Fruit fly (Drosophila melanogaster) whole organism, embryonic: Measurements from ENCODE around the gene Elp5.

ENCODE experiments used
- ATbp ChIP-seq: fragments of 200-800 bp; sonication (Bioruptor generic); optimal IDR thresholded peaks from 2 replicates; lab custom pipeline; 2017; ENCODE audit warnings: missing biosample characterization, mild to moderate bottlenecking, missing genetic modification characterization, missing genetic modification reagents
- Abd-B ChIP-seq: fragments of 200-800 bp; sonication (Bioruptor generic); optimal IDR thresholded peaks from 2 replicates; lab custom pipeline; 2018; ENCODE audit warnings: missing biosample characterization, mild to moderate bottlenecking, missing genetic modification characterization, moderate library complexity
- Atf-2 ChIP-seq: fragments of 200-800 bp; sonication (Bioruptor generic); optimal IDR thresholded peaks from 2 replicates; lab custom pipeline; 2016; ENCODE audit warnings: missing biosample characterization, missing genetic modification characterization
- Bdp1 ChIP-seq: fragments of 200-800 bp; sonication (Bioruptor generic); optimal IDR thresholded peaks from 3 replicates; lab custom pipeline; 2016; ENCODE audit warnings: missing biosample characterization, missing genetic modification characterization
- Bgb ChIP-seq: fragments of 200-800 bp; sonication (Bioruptor generic); IDR thresholded peaks from 2 replicates; pipeline ENCODE4 v1.3.6; 2022; ENCODE audit warnings: missing biosample characterization, missing genetic modification characterization; ENCODE audit not compliant: partially characterized antibody
- CG10209 ChIP-seq: fragments of 200-800 bp; sonication (Bioruptor generic); optimal IDR thresholded peaks from 3 replicates; lab custom pipeline; 2017; ENCODE audit warnings: missing biosample characterization, mild to moderate bottlenecking, missing genetic modification characterization, missing genetic modification reagents
- CG10431 ChIP-seq: fragments of 200-800 bp; sonication (Bioruptor generic); optimal IDR thresholded peaks from 3 replicates; lab custom pipeline; 2018; ENCODE audit warnings: missing biosample characterization, mild to moderate bottlenecking, missing genetic modification characterization
- CG10565 ChIP-seq: fragments of 200-800 bp; sonication (Bioruptor generic); optimal IDR thresholded peaks from 3 replicates; lab custom pipeline; 2016; ENCODE audit warnings: missing biosample characterization, mild to moderate bottlenecking, missing genetic modification characterization
- CG11398 ChIP-seq: fragments of 200-800 bp; sonication (Bioruptor generic); optimal IDR thresholded peaks from 2 replicates; lab custom pipeline; 2016; ENCODE audit warnings: missing biosample characterization, missing genetic modification characterization
- CG12299 ChIP-seq: fragments of 200-800 bp; sonication (Bioruptor generic); optimal IDR thresholded peaks from 2 replicates; lab custom pipeline; 2018; ENCODE audit warnings: missing biosample characterization, mild to moderate bottlenecking, missing genetic modification characterization
- CG15601 ChIP-seq: fragments of 200-800 bp; sonication (Bioruptor generic); optimal IDR thresholded peaks from 3 replicates; lab custom pipeline; 2019; ENCODE audit warnings: missing biosample characterization, mild to moderate bottlenecking, missing genetic modification characterization, moderate library complexity
- CG16815 ChIP-seq: fragments of 200-800 bp; sonication (Bioruptor generic); optimal IDR thresholded peaks from 3 replicates; lab custom pipeline; 2017; ENCODE audit warnings: missing biosample characterization, mild to moderate bottlenecking, missing genetic modification characterization
- CG17612 ChIP-seq: fragments of 200-800 bp; sonication (Bioruptor generic); IDR thresholded peaks from 2 replicates; pipeline ENCODE4 v1.3.6; 2022; ENCODE audit warnings: missing biosample characterization, missing genetic modification characterization
- CG30403 ChIP-seq: fragments of 200-800 bp; sonication (Bioruptor generic); optimal IDR thresholded peaks from 3 replicates; lab custom pipeline; 2016; ENCODE audit warnings: missing biosample characterization, missing genetic modification characterization
- CG3065 ChIP-seq: fragments of 200-800 bp; sonication (Bioruptor generic); optimal IDR thresholded peaks from 2 replicates; lab custom pipeline; 2016; ENCODE audit warnings: missing biosample characterization, missing genetic modification characterization
- CG3407 ChIP-seq: fragments of 200-800 bp; sonication (Bioruptor generic); optimal IDR thresholded peaks from 2 replicates; lab custom pipeline; 2018; ENCODE audit warnings: missing biosample characterization, mild to moderate bottlenecking, missing genetic modification characterization
- CG3995 ChIP-seq: fragments of 200-800 bp; sonication (Bioruptor generic); optimal IDR thresholded peaks from 3 replicates; lab custom pipeline; 2016; ENCODE audit warnings: missing biosample characterization, missing genetic modification characterization
- CG4730 ChIP-seq: fragments of 200-800 bp; sonication (Bioruptor generic); IDR thresholded peaks from 2 replicates; pipeline ENCODE4 v1.3.6; 2022; ENCODE audit warnings: missing biosample characterization, missing genetic modification characterization
- CG5245 ChIP-seq: fragments of 200-800 bp; sonication (Bioruptor generic); optimal IDR thresholded peaks from 3 replicates; lab custom pipeline; 2016; ENCODE audit warnings: missing biosample characterization, missing genetic modification characterization
- CG6272 ChIP-seq: fragments of 200-800 bp; sonication (Bioruptor generic); IDR thresholded peaks from 2 replicates; pipeline ENCODE4 v1.3.6; 2022; ENCODE audit warnings: missing biosample characterization, missing genetic modification characterization
- CG6813 ChIP-seq: fragments of 200-800 bp; sonication (Bioruptor generic); optimal IDR thresholded peaks from 2 replicates; lab custom pipeline; 2017; ENCODE audit warnings: missing biosample characterization, missing genetic modification characterization, mild to moderate bottlenecking, moderate library complexity, missing genetic modification reagents
- CG7357 ChIP-seq: fragments of 200-800 bp; sonication (Bioruptor generic); IDR thresholded peaks from 3 replicates; pipeline ENCODE4 v1.3.6; 2022; ENCODE audit warnings: missing biosample characterization, missing genetic modification characterization
- CTCF ChIP-seq: fragments of 200-800 bp; sonication (Bioruptor generic); optimal IDR thresholded peaks from 2 replicates; lab custom pipeline; 2017; ENCODE audit warnings: missing biosample characterization, mild to moderate bottlenecking, missing genetic modification characterization, moderate library complexity
- Chrac-16 ChIP-seq: fragments of 200-800 bp; sonication (Bioruptor generic); optimal IDR thresholded peaks from 3 replicates; lab custom pipeline; 2016; ENCODE audit warnings: missing biosample characterization, missing genetic modification characterization
- CkIIα-i1 ChIP-seq: fragments of 200-800 bp; sonication (Bioruptor generic); IDR thresholded peaks from 2 replicates; pipeline ENCODE4 v1.3.6; 2022; ENCODE audit warnings: missing biosample characterization, missing genetic modification characterization
- CoRest ChIP-seq: fragments of 200-800 bp; sonication (Bioruptor generic); optimal IDR thresholded peaks from 3 replicates; lab custom pipeline; 2018; ENCODE audit warnings: missing biosample characterization, mild to moderate bottlenecking, missing genetic modification characterization, moderate library complexity
- CrebB ChIP-seq: fragments of 200-800 bp; sonication (Bioruptor generic); optimal IDR thresholded peaks from 3 replicates; lab custom pipeline; 2018; ENCODE audit warnings: missing biosample characterization, mild to moderate bottlenecking, missing genetic modification characterization
- Dip3 ChIP-seq: fragments of 200-800 bp; sonication (Bioruptor generic); optimal IDR thresholded peaks from 3 replicates; lab custom pipeline; 2016; ENCODE audit warnings: missing biosample characterization, missing genetic modification characterization
- HLH54F ChIP-seq: fragments of 200-800 bp; sonication (Bioruptor generic); optimal IDR thresholded peaks from 3 replicates; lab custom pipeline; 2016; ENCODE audit warnings: missing biosample characterization, missing genetic modification characterization
- HmgZ ChIP-seq: fragments of 200-800 bp; sonication (Bioruptor generic); optimal IDR thresholded peaks from 2 replicates; lab custom pipeline; 2018; ENCODE audit warnings: missing biosample characterization, mild to moderate bottlenecking, missing genetic modification characterization
- MESR4 ChIP-seq: fragments of 200-800 bp; sonication (Bioruptor generic); optimal IDR thresholded peaks from 2 replicates; lab custom pipeline; 2018; ENCODE audit warnings: missing biosample characterization, mild to moderate bottlenecking, missing genetic modification characterization, moderate library complexity
- Pdp1 ChIP-seq, 2 experiments: fragments of 200-800 bp; sonication (Bioruptor generic); optimal IDR thresholded peaks; 3 replicates each; lab custom pipeline; 2016; ENCODE audit warnings: missing biosample characterization in 2 of 2, missing genetic modification characterization in 2 of 2, mild to moderate bottlenecking in 1 of 2, moderate library complexity in 1 of 2
- Side ChIP-seq: fragments of 200-800 bp; sonication (Bioruptor generic); optimal IDR thresholded peaks from 2 replicates; lab custom pipeline; 2016; ENCODE audit warnings: missing biosample characterization, missing genetic modification characterization
- Sin3A ChIP-seq: fragments of >200 bp; optimal IDR thresholded peaks from 2 replicates; lab custom pipeline; 2018
- TFAM ChIP-seq: fragments of 200-800 bp; sonication (Bioruptor generic); optimal IDR thresholded peaks from 2 replicates; lab custom pipeline; 2017; ENCODE audit warnings: missing biosample characterization, missing genetic modification characterization, inconsistent platforms
- ara ChIP-seq: fragments of 200-800 bp; sonication (Bioruptor generic); IDR thresholded peaks from 2 replicates; pipeline ENCODE4 v1.3.6; 2022; ENCODE audit warnings: missing biosample characterization, missing genetic modification characterization
- ato ChIP-seq: fragments of 200-800 bp; sonication (Bioruptor generic); IDR thresholded peaks from 2 replicates; pipeline ENCODE4 v1.3.6; 2022; ENCODE audit warnings: missing biosample characterization, missing genetic modification characterization; ENCODE audit not compliant: partially characterized antibody
- crol ChIP-seq: fragments of 200-800 bp; sonication (Bioruptor generic); IDR thresholded peaks from 2 replicates; pipeline ENCODE4 v1.3.6; 2022; ENCODE audit warnings: missing biosample characterization, missing genetic modification characterization
- disco-r ChIP-seq: fragments of 200-800 bp; sonication (Bioruptor generic); optimal IDR thresholded peaks from 2 replicates; lab custom pipeline; 2016; ENCODE audit warnings: missing biosample characterization, missing genetic modification characterization
- dysf ChIP-seq: fragments of 200-800 bp; sonication (Bioruptor generic); IDR thresholded peaks from 3 replicates; pipeline ENCODE4 v1.3.6; 2022; ENCODE audit warnings: missing biosample characterization, missing genetic modification characterization
- fd3F ChIP-seq: fragments of 200-800 bp; sonication (Bioruptor generic); optimal IDR thresholded peaks from 2 replicates; lab custom pipeline; 2018; ENCODE audit warnings: missing biosample characterization, mild to moderate bottlenecking, missing genetic modification characterization, moderate library complexity
- grn ChIP-seq: fragments of 200-800 bp; sonication (Bioruptor generic); optimal IDR thresholded peaks from 3 replicates; lab custom pipeline; 2017; ENCODE audit warnings: missing biosample characterization, missing genetic modification characterization
- hth ChIP-seq: fragments of >200 bp; optimal IDR thresholded peaks from 2 replicates; lab custom pipeline; 2017; ENCODE audit warnings: inconsistent platforms
- kni ChIP-seq: fragments of 200-800 bp; sonication (Bioruptor generic); optimal IDR thresholded peaks from 3 replicates; lab custom pipeline; 2017; ENCODE audit warnings: mild to moderate bottlenecking, missing biosample characterization, missing genetic modification reagents, missing genetic modification characterization
- lilli ChIP-seq: fragments of 200-800 bp; sonication (Bioruptor generic); optimal IDR thresholded peaks from 3 replicates; lab custom pipeline; 2016; ENCODE audit warnings: missing biosample characterization, missing genetic modification characterization
- pnt ChIP-seq: fragments of 200-800 bp; sonication (Bioruptor generic); optimal IDR thresholded peaks from 3 replicates; lab custom pipeline; 2016; ENCODE audit warnings: missing biosample characterization, missing genetic modification characterization
- ranshi ChIP-seq: fragments of 200-800 bp; sonication (Bioruptor generic); IDR thresholded peaks from 2 replicates; pipeline ENCODE4 v1.3.6; 2022; ENCODE audit warnings: missing biosample characterization, missing genetic modification characterization
- tna ChIP-seq: fragments of 200-800 bp; sonication (Bioruptor generic); IDR thresholded peaks from 2 replicates; pipeline ENCODE4 v1.3.6; 2022; ENCODE audit warnings: missing biosample characterization, missing genetic modification characterization; ENCODE audit not compliant: partially characterized antibody
- unpg ChIP-seq: fragments of 200-800 bp; sonication (Bioruptor generic); optimal IDR thresholded peaks from 3 replicates; lab custom pipeline; 2018; ENCODE audit warnings: missing biosample characterization, mild to moderate bottlenecking, missing genetic modification characterization, moderate library complexity
- vfl ChIP-seq: fragments of 200-800 bp; sonication (Bioruptor generic); optimal IDR thresholded peaks from 2 replicates; lab custom pipeline; 2016; ENCODE audit warnings: missing biosample characterization, missing genetic modification characterization
- wdn ChIP-seq: fragments of 200-800 bp; sonication (Bioruptor generic); IDR thresholded peaks from 2 replicates; pipeline ENCODE4 v1.3.6; 2022; ENCODE audit warnings: missing biosample characterization, missing genetic modification characterization

The Elp5 gene

DNA sequence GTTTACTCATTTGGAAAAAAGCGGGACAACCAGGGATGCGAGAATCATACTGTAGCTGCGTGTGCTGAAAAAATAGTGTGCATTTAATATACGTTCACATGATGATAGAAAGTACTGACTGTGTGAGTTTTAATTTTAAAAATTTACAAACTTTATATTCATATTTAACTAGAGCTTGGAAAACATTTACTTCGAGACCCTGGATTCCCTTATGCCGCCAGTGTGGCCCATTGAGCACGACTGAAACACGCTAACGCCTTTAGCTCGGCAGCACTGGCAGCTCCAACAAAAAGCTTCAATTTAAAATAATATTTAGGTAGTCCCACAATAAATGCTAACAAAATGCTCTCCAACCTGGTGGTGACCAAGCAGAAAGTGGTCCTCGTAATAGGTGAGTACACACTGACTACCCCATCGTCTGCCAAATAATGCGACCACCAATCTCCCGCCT lies at the start of gene Elp5, which contains the start of gene CG1275 (continued):
- TF ChIP-seq wdn (GFP tag; lab: Robert Waterston, UW) (peak; percentile 99), Bgb (GFP tag; lab: Robert Waterston, UW) (peak; percentile 33; the same call in 1 of the 2 replicates), dysf (peak; percentile 100), Sin3A (lab: Kevin White, UChicago) (peak; percentile 39), hth (lab: Kevin White, UChicago) (no peak), Atf-2 (GFP tag; lab: Kevin White, UChicago) (peak; percentile 97), CG12299 (peak; percentile 97), fd3F (GFP tag; lab: Kevin White, UChicago) (peak; percentile 98), CG3407 (GFP tag; lab: Kevin White, UChicago) (peak; percentile 94), kni (GFP tag; lab: Kevin White, UChicago) (peak; percentile 65), CkIIα-i1 (GFP tag; lab: Robert Waterston, UW) (peak; percentile 97), TFAM (GFP tag; lab: Kevin White, UChicago) (peak; percentile 70), crol (GFP tag; lab: Robert Waterston, UW) (peak; percentile 84), unpg (GFP tag; lab: Kevin White, UChicago) (peak; percentile 99), CG6272 (GFP tag; lab: Robert Waterston, UW) (peak; percentile 99), CoRest (tag; lab: Kevin White, UChicago) (peak; percentile 99), tna (GFP tag; lab: Robert Waterston, UW) (no peak), CG10431 (GFP tag; lab: Kevin White, UChicago) (peak; percentile 95), CG16815 (GFP tag; lab: Kevin White, UChicago) (peak; percentile 96), Abd-B (GFP tag; lab: Kevin White, UChicago) (peak; percentile 98), ara (GFP tag; lab: Robert Waterston, UW) (peak; percentile 99), CG3065 (peak; percentile 95), disco-r (GFP tag; lab: Kevin White, UChicago) (peak; percentile 95), ato (GFP tag; lab: Robert Waterston, UW) (0 out of 2 replicates have a peak, but pooled peaks have one; percentile 6), CG10209 (GFP tag; lab: Kevin White, UChicago) (peak; percentile 98), Bdp1 (GFP tag; lab: Kevin White, UChicago) (peak; percentile 93), Side (peak; percentile 96), CrebB (tag; lab: Kevin White, UChicago) (peak; percentile 96), CG30403 (peak; percentile 99), HmgZ (peak; percentile 98), CG3995 (peak; percentile 83), CG4730 (GFP tag; lab: Robert Waterston, UW) (peak; percentile 99), HLH54F (GFP tag; lab: Kevin White, UChicago) (peak; percentile 97), CG10565 (GFP tag; lab: Kevin White, UChicago) (peak; percentile 57), CG17612 (GFP tag; lab: Robert Waterston, UW) (peak; percentile 99), CG11398 (peak; percentile 92), ranshi (GFP tag; lab: Robert Waterston, UW) (peak; percentile 100), Dip3 (GFP tag; lab: Kevin White, UChicago) (peak; percentile 97), pnt (GFP tag; lab: Kevin White, UChicago) (peak; percentile 97), CG15601 (peak; percentile 96), grn (GFP tag; lab: Kevin White, UChicago) (peak; percentile 77), CG5245 (GFP tag; lab: Kevin White, UChicago) (peak; percentile 94), Chrac-16 (GFP tag; lab: Kevin White, UChicago) (peak; percentile 98), CTCF (GFP tag; lab: Kevin White, UChicago) (peak; percentile 38), CG6813 (GFP tag; lab: Kevin White, UChicago) (peak; percentile 84), Pdp1 (GFP tag; optimal IDR thresholded peaks at IDR 0.05; lab: Kevin White, UChicago) (peak; percentile 98), MESR4 (GFP tag; lab: Kevin White, UChicago) (peak; percentile 81), vfl (peak; percentile 98), lilli (peak; percentile 99), CG7357 (peak; percentile 97), ATbp (GFP tag; lab: Kevin White, UChicago) (peak; percentile 97)
